Worm (Caenorhabditis elegans) whole organism, midembryonic: ENCODE measurements around the gene F20D12.7.

ENCODE experiments used
- T22C8.4 ChIP-seq: fragments of 200-800 bp; sonication (Bioruptor generic); IDR thresholded peaks from 2 replicates; pipeline ENCODE4 v1.3.6; 2022; ENCODE audit warnings: missing genetic modification characterization, missing compliant biosample characterization
- flt-1 ChIP-seq: fragments of 200-800 bp; sonication (Bioruptor generic); IDR thresholded peaks from 2 replicates; pipeline ENCODE4 v1.3.6; 2022; ENCODE audit warnings: missing genetic modification characterization, missing compliant biosample characterization
- med-1 ChIP-seq: sonication (generic microtip); optimal IDR thresholded peaks from 2 replicates; lab custom pipeline; 2017; ENCODE audit warnings: missing genetic modification characterization, mild to moderate bottlenecking, missing compliant biosample characterization, antibody characterized with exemption, missing genetic modification reagents; ENCODE audit not compliant: insufficient read depth

DNA sequence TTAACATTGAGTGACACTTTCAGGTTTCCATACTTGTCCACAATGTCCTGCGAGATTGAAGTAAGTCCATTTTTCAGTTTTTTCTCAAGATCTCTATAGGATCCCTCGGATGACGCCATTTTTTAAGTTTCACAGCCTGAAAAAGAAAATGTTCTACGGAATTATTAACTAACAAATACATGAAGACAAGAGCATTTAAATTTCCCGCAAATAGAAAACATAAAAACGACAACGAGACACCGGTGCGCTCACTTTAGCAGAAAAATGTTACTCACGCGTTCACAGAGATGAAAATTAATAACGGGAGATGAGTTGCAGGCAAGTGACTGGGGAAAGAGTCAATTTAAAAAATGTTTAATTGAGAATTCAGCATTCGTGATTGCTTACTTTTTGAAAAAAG, 7.7 kb upstream of the F20D12.7 start, which contains the start of gene czw-1:
- TF ChIP-seq flt-1 (no peak), T22C8.4 (GFP tag; lab: Robert Waterston, UW) (no peak), med-1 (GFP tag; lab: Kevin White, UChicago) (no peak)
